Fruit fly (Drosophila melanogaster): Measurements from ENCODE around the gene SLC5A11.

- no peak for TF ChIP-seq CTCF (optimal IDR thresholded peaks at IDR 0.05)
- no peak for TF ChIP-seq CG8478 (optimal IDR thresholded peaks at IDR 0.05)
These were observed 34.2 kb upstream of the SLC5A11 start for dm6 chr2L:8239032-8239650.

Data from S2 (cell line).